Worm (Caenorhabditis elegans): ENCODE measurements around the gene H08M01.1.

ce11 chrIV:13865172-13865571 lies 29.0 kb upstream of the H08M01.1 start, which contains the start of gene vamp-8:
- TF ChIP-seq ama-1 (optimal IDR thresholded peaks at IDR 0.05) (no peak), tbx-11 (GFP tag; IDR thresholded peaks at IDR 0.05) (no peak), ceh-36 (tag; optimal IDR thresholded peaks at IDR 0.05) (no peak), B0310.2 (tag; optimal IDR thresholded peaks at IDR 0.05) (no peak), hmbx-1 (tag; optimal IDR thresholded peaks at IDR 0.05) (no peak), ceh-13 (GFP tag; optimal IDR thresholded peaks at IDR 0.05) (no peak)

All from whole organism, early embryonic.